Worm (Caenorhabditis elegans) whole organism, L1 larva: Measurements from ENCODE around the gene srh-297.

Experiments used
- ceh-82 ChIP-seq, 3 experiments: fragments of 150-350 bp in 1 of 3; sonication (generic microtip) in 2 of 3; optimal IDR thresholded peaks; 2 replicates each; lab custom pipeline; 2014 to 2017; ENCODE audit warnings: missing biosample characterization in 3 of 3, missing genetic modification characterization in 3 of 3
- jun-1 ChIP-seq: fragments of 150-350 bp; optimal IDR thresholded peaks from 2 replicates; lab custom pipeline; 2014; ENCODE audit warnings: missing biosample characterization, missing genetic modification reagents, missing genetic modification characterization
- lir-3 ChIP-seq: sonication (generic microtip); optimal IDR thresholded peaks from 2 replicates; lab custom pipeline; 2016; ENCODE audit warnings: mild to moderate bottlenecking, missing genetic modification characterization, moderate library complexity, missing compliant biosample characterization; ENCODE audit not compliant: poor library complexity
- nhr-11 ChIP-seq: fragments of 150-350 bp; optimal IDR thresholded peaks from 2 replicates; lab custom pipeline; 2014; ENCODE audit warnings: missing biosample characterization, missing genetic modification characterization
- nhr-77 ChIP-seq: fragments of 150-350 bp; optimal IDR thresholded peaks from 2 replicates; lab custom pipeline; 2014; ENCODE audit warnings: missing biosample characterization, missing genetic modification characterization
- pax-3 ChIP-seq: fragments of 200-800 bp; sonication (Bioruptor generic); optimal IDR thresholded peaks from 2 replicates; lab custom pipeline; 2018; ENCODE audit warnings: mild to moderate bottlenecking, missing genetic modification characterization, moderate library complexity, missing compliant biosample characterization
- unc-130 ChIP-seq: fragments of 150-350 bp; optimal IDR thresholded peaks from 2 replicates; lab custom pipeline; 2017; ENCODE audit warnings: missing biosample characterization, missing genetic modification characterization, inconsistent platforms

ce11 chrII:3241842-3242241 lies 11.5 kb upstream of the srh-297 start:
- TF ChIP-seq ceh-82 (tag; optimal IDR thresholded peaks at IDR 0.05; lab: Kevin White, UChicago) (no peak), unc-130 (tag; lab: Kevin White, UChicago) (no peak), jun-1 (no peak), nhr-11 (tag; lab: Kevin White, UChicago) (no peak), pax-3 (tag; lab: Kevin White, UChicago) (no peak), lir-3 (no peak), nhr-77 (tag; lab: Kevin White, UChicago) (no peak)
